Worm (Caenorhabditis elegans) whole organism, early embryonic: ENCODE results near the gene lron-3.

Experiments
- B0310.2 ChIP-seq: sonication (generic microtip); optimal IDR thresholded peaks from 2 replicates; lab custom pipeline; 2016; ENCODE audit warnings: mild to moderate bottlenecking, missing genetic modification characterization, missing compliant biosample characterization
- F13C5.2 ChIP-seq: sonication (generic microtip); optimal IDR thresholded peaks from 2 replicates; lab custom pipeline; 2017; ENCODE audit warnings: mild to moderate bottlenecking, missing genetic modification characterization, inconsistent platforms, missing compliant biosample characterization
- aly-1 ChIP-seq: sonication (generic microtip); optimal IDR thresholded peaks from 2 replicates; lab custom pipeline; 2016; ENCODE audit warnings: missing genetic modification characterization, missing compliant biosample characterization
- ama-1 ChIP-seq: fragments of 150-350 bp; optimal IDR thresholded peaks from 2 replicates; lab custom pipeline; 2014
- flt-1 ChIP-seq: fragments of 200-800 bp; sonication (Bioruptor generic); IDR thresholded peaks from 2 replicates; pipeline ENCODE4 v1.3.6; 2022; ENCODE audit warnings: missing genetic modification characterization, missing compliant biosample characterization
- hmbx-1 ChIP-seq: sonication (generic microtip); optimal IDR thresholded peaks from 2 replicates; lab custom pipeline; 2016; ENCODE audit warnings: mild to moderate bottlenecking, missing genetic modification characterization, missing compliant biosample characterization
- hnd-1 ChIP-seq: sonication (generic microtip); optimal IDR thresholded peaks from 2 replicates; lab custom pipeline; 2016; ENCODE audit warnings: missing genetic modification characterization, missing compliant biosample characterization

ce11 chrX:15509681-15510080, 48.1 kb downstream of the lron-3 start, which contains the start of gene eat-20:
- TF ChIP-seq ama-1 (no peak), aly-1 (tag; lab: Kevin White, UChicago) (no peak), B0310.2 (tag; lab: Kevin White, UChicago) (no peak), hnd-1 (tag; lab: Kevin White, UChicago) (no peak), F13C5.2 (no peak), hmbx-1 (no peak), flt-1 (GFP tag; lab: Robert Waterston, UW) (no peak)
